Worm (Caenorhabditis elegans) whole organism, L1 larva: ENCODE data around the gene K10D6.3.

Experiments used
- alr-1 ChIP-seq: fragments of 200-800 bp; sonication (Bioruptor generic); optimal IDR thresholded peaks from 2 replicates; lab custom pipeline; 2018; ENCODE audit warnings: borderline replicate concordance, mild to moderate bottlenecking, missing genetic modification characterization, missing compliant biosample characterization
- ama-1 ChIP-seq: fragments of 150-350 bp; optimal IDR thresholded peaks from 2 replicates; lab custom pipeline; 2014
- ceh-82 ChIP-seq, 3 experiments: fragments of 150-350 bp in 1 of 3; sonication (generic microtip) in 2 of 3; optimal IDR thresholded peaks; 2 replicates each; lab custom pipeline; 2014 to 2017; ENCODE audit warnings: missing biosample characterization in 3 of 3, missing genetic modification characterization in 3 of 3
- grh-1 ChIP-seq: fragments of 200-800 bp; sonication (Bioruptor generic); IDR thresholded peaks from 2 replicates; pipeline ENCODE4 v1.3.6; 2022; ENCODE audit warnings: missing genetic modification reagents, missing genetic modification characterization, missing compliant biosample characterization
- irx-1 ChIP-seq: sonication (generic microtip); optimal IDR thresholded peaks from 2 replicates; lab custom pipeline; 2016; ENCODE audit warnings: missing genetic modification characterization, missing compliant biosample characterization
- nhr-71 ChIP-seq: sonication (generic microtip); optimal IDR thresholded peaks from 2 replicates; lab custom pipeline; 2016; ENCODE audit warnings: mild to moderate bottlenecking, missing genetic modification characterization, moderate library complexity, missing compliant biosample characterization
- pag-3 ChIP-seq: sonication (generic microtip); optimal IDR thresholded peaks from 2 replicates; lab custom pipeline; 2017; ENCODE audit warnings: missing genetic modification characterization, mild to moderate bottlenecking, missing compliant biosample characterization, antibody characterized with exemption, borderline replicate concordance; ENCODE audit not compliant: insufficient read depth
- tbx-2 ChIP-seq: sonication (generic microtip); optimal IDR thresholded peaks from 2 replicates; lab custom pipeline; 2016; ENCODE audit warnings: missing genetic modification characterization, missing compliant biosample characterization

- TF ChIP-seq ama-1 (lab: Kevin White, UChicago) (no peak), pag-3 (tag; lab: Kevin White, UChicago) (no peak), nhr-71 (tag; lab: Kevin White, UChicago) (no peak), alr-1 (tag; lab: Kevin White, UChicago) (no peak), irx-1 (no peak), grh-1 (GFP tag; lab: Robert Waterston, UW) (no peak), tbx-2 (tag; lab: Kevin White, UChicago) (no peak), ceh-82 (tag; optimal IDR thresholded peaks at IDR 0.05; lab: Kevin White, UChicago) (no peak)
Measured at ce11 chrV:11164475-11164874, 35.9 kb upstream of the K10D6.3 start, which contains the start of gene srg-40.
